Worm (Caenorhabditis elegans) whole organism, L2 larva: Measurements from ENCODE around the gene sqv-1.
"Not testable (repeated sequence)": the region's sequence is repeated elsewhere in the genome, so short reads cannot be mapped to it uniquely, and the experiment has no call there.

Experiments used
- aly-2 ChIP-seq: fragments of 150-350 bp; optimal IDR thresholded peaks from 2 replicates; lab custom pipeline; 2014; ENCODE audit warnings: missing biosample characterization, missing genetic modification characterization
- ama-1 ChIP-seq: fragments of 150-350 bp; optimal IDR thresholded peaks from 2 replicates; lab custom pipeline; 2018; ENCODE audit warnings: inconsistent platforms
- ceh-16 ChIP-seq: fragments of 150-350 bp; optimal IDR thresholded peaks from 2 replicates; lab custom pipeline; 2014; ENCODE audit warnings: missing biosample characterization, missing genetic modification characterization
- egl-27 ChIP-seq: sonication (generic microtip); optimal IDR thresholded peaks from 3 replicates; lab custom pipeline; 2017; ENCODE audit warnings: missing biosample characterization, missing genetic modification reagents, missing genetic modification characterization
- elt-1 ChIP-seq: fragments of 150-350 bp; optimal IDR thresholded peaks from 2 replicates; lab custom pipeline; 2014; ENCODE audit warnings: missing biosample characterization, missing genetic modification characterization
- mdl-1 ChIP-seq, 2 experiments: fragments of 150-350 bp in 1 of 2; sonication (generic microtip) in 1 of 2; optimal IDR thresholded peaks; 2 replicates each; lab custom pipeline; 2017; ENCODE audit warnings: missing biosample characterization in 2 of 2, missing genetic modification characterization in 2 of 2
- nhr-12 ChIP-seq: fragments of 150-350 bp; optimal IDR thresholded peaks from 2 replicates; lab custom pipeline; 2014; ENCODE audit warnings: missing biosample characterization, missing genetic modification characterization
- nhr-237 ChIP-seq: fragments of 150-350 bp; optimal IDR thresholded peaks from 2 replicates; lab custom pipeline; 2014; ENCODE audit warnings: missing biosample characterization, missing genetic modification characterization
- snpc-4 ChIP-seq: fragments of 150-350 bp; optimal IDR thresholded peaks from 2 replicates; lab custom pipeline; 2014; ENCODE audit warnings: missing biosample characterization, missing genetic modification characterization
- ztf-4 ChIP-seq: fragments of 150-350 bp; optimal IDR thresholded peaks from 2 replicates; lab custom pipeline; 2014; ENCODE audit warnings: missing biosample characterization, missing genetic modification characterization

- TF ChIP-seq ztf-4 (tag; lab: Kevin White, UChicago); nhr-12 (tag; lab: Kevin White, UChicago); egl-27 (tag; lab: Kevin White, UChicago); snpc-4; ama-1 (lab: Kevin White, UChicago); elt-1 (tag; lab: Kevin White, UChicago); nhr-237 (tag; lab: Kevin White, UChicago); ceh-16; mdl-1 (tag; optimal IDR thresholded peaks at IDR 0.05; lab: Kevin White, UChicago); aly-2: not testable (repeated sequence)
Observed at ce11 chrIV:8352036-8352435, 8.9 kb upstream of the sqv-1 start, which contains the start of gene F17E9.16.
